Worm (Caenorhabditis elegans): ENCODE data around the gene cpg-23.
"Not testable (repeated sequence)": the region's sequence is repeated elsewhere in the genome, so short reads cannot be mapped to it uniquely, and the experiment has no call there.

DNA sequence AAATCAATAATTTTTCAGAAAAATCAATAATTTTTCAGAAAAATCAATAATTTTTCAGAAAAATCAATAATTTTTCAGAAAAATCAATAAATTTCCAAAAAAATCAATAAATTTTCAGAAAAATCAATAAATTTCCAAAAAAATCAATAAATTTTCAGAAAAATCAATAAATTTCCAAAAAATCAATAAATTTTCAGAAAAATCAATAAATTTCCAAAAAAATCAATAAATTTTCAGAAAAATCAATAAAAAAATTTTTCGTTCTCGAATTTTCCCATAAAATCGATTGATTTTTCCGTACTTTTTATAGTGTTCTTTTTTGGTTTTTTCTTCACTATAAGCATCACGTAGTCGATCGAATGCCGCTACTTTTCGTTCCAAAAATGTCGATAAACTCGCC lies 40.5 kb upstream of the cpg-23 start:
- TF ChIP-seq nhr-77, jun-1, snpc-4, aly-2 (tag; optimal IDR thresholded peaks at IDR 0.05): not testable (repeated sequence)

Data from whole organism, L3 larva.